Fruit fly (Drosophila melanogaster) whole organism: ENCODE results near the gene CG6059.

Experiments used
- Dll ChIP-seq: fragments of >200 bp; optimal IDR thresholded peaks from 2 replicates; lab custom pipeline; 2017
- EcR ChIP-seq, 2 experiments: fragments of >200 bp; optimal IDR thresholded peaks; 2 replicates each; lab custom pipeline; 2017; ENCODE audit warnings: missing biosample characterization in 2 of 2, missing genetic modification characterization in 2 of 2, missing genetic modification reagents in 2 of 2
- pan ChIP-seq: fragments of >200 bp; optimal IDR thresholded peaks from 2 replicates; lab custom pipeline; 2017
- usp ChIP-seq: fragments of >200 bp; optimal IDR thresholded peaks from 2 replicates; lab custom pipeline; 2017; ENCODE audit warnings: missing biosample characterization, missing genetic modification characterization, mixed read lengths

DNA sequence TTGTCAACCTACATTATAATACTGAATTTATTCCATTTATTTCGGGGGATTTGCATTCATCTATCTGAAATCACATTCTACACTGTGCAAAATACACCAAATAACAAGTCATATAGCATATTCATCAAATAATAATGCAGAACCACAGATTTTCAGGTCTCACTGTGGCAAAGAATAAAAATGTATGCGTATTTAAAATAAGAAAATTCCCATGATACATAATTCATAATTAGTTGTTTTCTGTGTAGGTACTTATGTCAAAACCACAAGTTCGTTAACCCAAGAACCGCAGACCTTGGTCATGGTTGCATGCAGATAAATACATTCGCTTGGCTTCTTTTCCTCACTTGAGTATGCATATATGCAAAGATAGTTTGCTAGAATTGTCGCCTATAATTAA is 32.2 kb downstream of the CG6059 start:
- no peak for TF ChIP-seq usp (GFP tag; lab: Kevin White, UChicago)
- no peak for TF ChIP-seq Dll
- TF ChIP-seq pan (lab: Kevin White, UChicago): no peak
- TF ChIP-seq EcR (GFP tag; optimal IDR thresholded peaks at IDR 0.05; lab: Kevin White, UChicago): no peak
